Fruit fly (Drosophila melanogaster): Measurements from ENCODE around the gene EMC2A.
A peak's percentile ranks its signal among the peaks of the same experiment; 100 is the strongest.

The EMC2A gene

DNA sequence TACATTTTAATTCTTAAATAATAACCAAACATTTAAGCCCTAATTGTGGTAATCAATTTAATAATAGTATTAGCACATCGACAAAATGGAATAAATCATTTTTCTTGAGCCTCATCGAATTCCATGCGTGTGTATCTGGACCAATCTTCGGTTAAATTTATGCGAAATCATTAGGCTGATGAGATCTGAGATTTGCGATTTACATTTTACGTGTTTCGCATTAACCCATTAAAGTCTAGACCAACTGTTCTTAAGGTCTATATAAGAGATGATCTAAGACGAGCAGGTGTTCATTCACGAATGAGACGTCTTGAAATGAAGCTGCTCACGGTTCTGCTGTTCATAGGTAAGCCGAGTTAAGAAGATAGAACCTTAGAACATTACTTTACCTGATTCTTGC is 35.6 kb upstream of the EMC2A start, which contains the start of gene CG31268:
CG31268 (plus strand) TSS at position 301 of the 400 bp plus-strand sequence.
- TF ChIP-seq fd85E (GFP tag; optimal IDR thresholded peaks at IDR 0.05) (no peak), spab (GFP tag; optimal IDR thresholded peaks at IDR 0.05) (no peak), lz (GFP tag; optimal IDR thresholded peaks at IDR 0.05) (no peak), CG1621 (tag; optimal IDR thresholded peaks at IDR 0.05) (no peak), esn (GFP tag; optimal IDR thresholded peaks at IDR 0.05) (no peak), CG6792 (GFP tag; optimal IDR thresholded peaks at IDR 0.05) (no peak), CG11294 (GFP tag; IDR thresholded peaks at IDR 0.05) (no peak), CG4318 (GFP tag; optimal IDR thresholded peaks at IDR 0.05) (no peak), CG6808 (GFP tag; optimal IDR thresholded peaks at IDR 0.05) (no peak), CG11762 (GFP tag; optimal IDR thresholded peaks at IDR 0.05; ENCODE audit: insufficient read depth) (no peak), CG8319 (GFP tag; optimal IDR thresholded peaks at IDR 0.05) (no peak), Gug (GFP tag; IDR thresholded peaks at IDR 0.05) (no peak), fkh (GFP tag; optimal IDR thresholded peaks at IDR 0.05) (no peak), CG6276 (GFP tag; optimal IDR thresholded peaks at IDR 0.05) (no peak), Hr4 (GFP tag; optimal IDR thresholded peaks at IDR 0.05) (no peak), vri (GFP tag; optimal IDR thresholded peaks at IDR 0.05) (no peak), CG6163 (GFP tag; IDR thresholded peaks at IDR 0.05) (no peak), Smox (GFP tag; optimal IDR thresholded peaks at IDR 0.05) (no peak)

dm6 chr3R:17029796-17030195 is 33.9 kb upstream of the EMC2A start:
- peak; percentile 12 for TF ChIP-seq CG7368 (GFP tag; optimal IDR thresholded peaks at IDR 0.05)
- TF ChIP-seq dac (GFP tag; optimal IDR thresholded peaks at IDR 0.05): no peak

- no peak for TF ChIP-seq fd59A (GFP tag; optimal IDR thresholded peaks at IDR 0.05)
- TF ChIP-seq spab (GFP tag; optimal IDR thresholded peaks at IDR 0.05): no peak
- TF ChIP-seq CG8319 (GFP tag; optimal IDR thresholded peaks at IDR 0.05): no peak
- TF ChIP-seq salr (GFP tag; optimal IDR thresholded peaks at IDR 0.05): no peak
- TF ChIP-seq acj6 (GFP tag; optimal IDR thresholded peaks at IDR 0.05): no peak
- TF ChIP-seq esn (GFP tag; optimal IDR thresholded peaks at IDR 0.05): no peak
Observed at dm6 chr3R:17028393-17028792, 32.5 kb upstream of the EMC2A start, which contains the start of gene CG5225. TSS of gene CG5225 (plus strand) at chr3R:17028693.

DNA sequence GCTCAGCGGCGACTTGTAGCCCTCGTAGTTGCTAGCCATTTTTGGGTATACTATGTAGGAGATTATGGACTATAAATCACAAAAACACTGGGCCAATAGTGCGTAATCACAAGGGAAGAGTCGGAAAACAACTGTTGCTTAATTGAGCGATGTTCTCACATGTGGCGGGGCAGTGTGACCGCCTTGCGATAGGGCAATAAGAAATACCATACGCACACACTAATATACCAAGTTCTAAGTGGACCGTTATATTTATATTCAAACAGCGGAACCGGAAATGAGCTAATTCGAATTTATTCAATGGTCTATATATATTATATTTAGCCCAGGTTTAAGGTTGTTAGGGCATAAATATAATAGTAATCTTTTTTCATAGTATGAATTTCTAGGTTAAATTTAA is 25.1 kb upstream of the EMC2A start, which contains the start of gene Adsl:
Adsl (minus strand) TSS at position 165 of the 400 bp plus-strand sequence.
- peak; percentile 18 for TF ChIP-seq CG31627 (GFP tag; optimal IDR thresholded peaks at IDR 0.05)
- TF ChIP-seq lz (GFP tag; optimal IDR thresholded peaks at IDR 0.05): peak; percentile 60
- peak; percentile 56 for TF ChIP-seq CG1621 (tag; optimal IDR thresholded peaks at IDR 0.05)
- TF ChIP-seq CG8119 (GFP tag; IDR thresholded peaks at IDR 0.05): no peak
- TF ChIP-seq svp (GFP tag): peak; percentile 73
- TF ChIP-seq Sox15 (GFP tag; optimal IDR thresholded peaks at IDR 0.05): no peak
- no peak for TF ChIP-seq Lpt (GFP tag; optimal IDR thresholded peaks at IDR 0.05)
- TF ChIP-seq Ets96B (tag; optimal IDR thresholded peaks at IDR 0.05): no peak
- peak; percentile 56 for TF ChIP-seq CG6808 (GFP tag; optimal IDR thresholded peaks at IDR 0.05)
- TF ChIP-seq Ets21C (GFP tag; optimal IDR thresholded peaks at IDR 0.05): no peak
- TF ChIP-seq CG10669 (GFP tag; optimal IDR thresholded peaks at IDR 0.05): peak; percentile 30
- TF ChIP-seq CG4318 (GFP tag; optimal IDR thresholded peaks at IDR 0.05): no peak
- peak in 1 of 2 experiments; percentile 36 for TF ChIP-seq salr (GFP tag; optimal IDR thresholded peaks at IDR 0.05)
- peak; percentile 24 for TF ChIP-seq OdsH (GFP tag; optimal IDR thresholded peaks at IDR 0.05)
- no peak for TF ChIP-seq ss (GFP tag; optimal IDR thresholded peaks at IDR 0.05)
- TF ChIP-seq eg (GFP tag; IDR thresholded peaks at IDR 0.05): peak; percentile 31; the same call in 1 of the 3 replicates
- peak; percentile 46 for TF ChIP-seq pdm3 (GFP tag; optimal IDR thresholded peaks at IDR 0.05)
- no peak for TF ChIP-seq achi (GFP tag; optimal IDR thresholded peaks at IDR 0.05)
- no peak for TF ChIP-seq CG6276 (GFP tag; optimal IDR thresholded peaks at IDR 0.05)
- TF ChIP-seq CG6163 (GFP tag; IDR thresholded peaks at IDR 0.05): peak; percentile 45; the same call in 1 of the 3 replicates
- TF ChIP-seq CG3919 (GFP tag; optimal IDR thresholded peaks at IDR 0.05): peak; percentile 69
- TF ChIP-seq CG6792 (GFP tag; optimal IDR thresholded peaks at IDR 0.05): peak; percentile 38
- peak; percentile 90 for TF ChIP-seq Eip78C (GFP tag)
- TF ChIP-seq acj6 (GFP tag; optimal IDR thresholded peaks at IDR 0.05): peak; percentile 49
- TF ChIP-seq Eip75B (GFP tag; optimal IDR thresholded peaks at IDR 0.05): peak; percentile 60
- TF ChIP-seq cyc (GFP tag; optimal IDR thresholded peaks at IDR 0.05): peak; percentile 16
- peak; percentile 23 for TF ChIP-seq CG16779 (tag; optimal IDR thresholded peaks at IDR 0.05)
- TF ChIP-seq Sox102F (GFP tag; optimal IDR thresholded peaks at IDR 0.05): peak; percentile 54
- TF ChIP-seq Sox14 (GFP tag; optimal IDR thresholded peaks at IDR 0.05): peak; percentile 18
- TF ChIP-seq CG8319 (GFP tag; optimal IDR thresholded peaks at IDR 0.05): peak; percentile 28
- TF ChIP-seq Hr4 (GFP tag; optimal IDR thresholded peaks at IDR 0.05): no peak
- peak; percentile 36 for TF ChIP-seq CG8632 (GFP tag; optimal IDR thresholded peaks at IDR 0.05)
- peak; percentile 44 for TF ChIP-seq fd85E (GFP tag; optimal IDR thresholded peaks at IDR 0.05)
- peak; percentile 34 for TF ChIP-seq CG9139 (GFP tag; optimal IDR thresholded peaks at IDR 0.05)

Data from whole organism, prepupa.